Worm (Caenorhabditis elegans) whole organism, L3 larva: ENCODE results near the gene nspb-4.

Source experiments
- aly-2 ChIP-seq: fragments of 150-350 bp; optimal IDR thresholded peaks from 2 replicates; lab custom pipeline; 2014; ENCODE audit warnings: missing biosample characterization, missing genetic modification characterization
- egl-27 ChIP-seq: sonication (generic microtip); optimal IDR thresholded peaks from 4 replicates; lab custom pipeline; 2017; ENCODE audit warnings: missing biosample characterization, missing genetic modification reagents, missing genetic modification characterization
- elt-3 ChIP-seq, 3 experiments: fragments of 150-350 bp in 1 of 3; sonication (generic microtip) in 2 of 3; optimal IDR thresholded peaks; 2 replicates in 2 of 3; 4 replicates in 1 of 3; lab custom pipeline; 2014 to 2017; ENCODE audit warnings: missing biosample characterization in 3 of 3, missing genetic modification characterization in 3 of 3
- nhr-25 ChIP-seq: sonication (generic microtip); optimal IDR thresholded peaks from 2 replicates; lab custom pipeline; 2017; ENCODE audit warnings: missing biosample characterization, missing genetic modification characterization
- pha-4 ChIP-seq: fragments of 150-350 bp; optimal IDR thresholded peaks from 2 replicates; lab custom pipeline; 2014; ENCODE audit warnings: missing biosample characterization, missing genetic modification reagents, missing genetic modification characterization
- skn-1 ChIP-seq: fragments of 150-350 bp; optimal IDR thresholded peaks from 2 replicates; lab custom pipeline; 2014; ENCODE audit warnings: missing biosample characterization, missing genetic modification characterization
- snpc-4 ChIP-seq: fragments of 150-350 bp; optimal IDR thresholded peaks from 2 replicates; lab custom pipeline; 2014; ENCODE audit warnings: missing biosample characterization, missing genetic modification characterization
- unc-62 ChIP-seq: fragments of 150-350 bp; sonication (generic microtip); optimal IDR thresholded peaks from 4 replicates; lab custom pipeline; 2014; ENCODE audit warnings: missing biosample characterization, missing genetic modification reagents, missing genetic modification characterization
- ztf-11 ChIP-seq: fragments of 150-350 bp; optimal IDR thresholded peaks from 2 replicates; lab custom pipeline; 2014; ENCODE audit warnings: missing biosample characterization, missing genetic modification characterization

ce11 chrIV:6565605-6566004 is 32.4 kb upstream of the nspb-4 start:
- TF ChIP-seq pha-4 (tag; lab: Kevin White, UChicago) (no peak), unc-62 (no peak), nhr-25 (no peak), egl-27 (tag; lab: Kevin White, UChicago) (no peak), snpc-4 (tag; lab: Kevin White, UChicago) (peak; percentile 44), elt-3 (tag; optimal IDR thresholded peaks at IDR 0.05; lab: Kevin White, UChicago) (no peak), ztf-11 (tag; lab: Kevin White, UChicago) (no peak), skn-1 (no peak), aly-2 (no peak)
